Fruit fly (Drosophila melanogaster) whole organism, prepupa: ENCODE data around the gene eater.

Source experiments
- CG10631 ChIP-seq: fragments of 200-800 bp; sonication (Bioruptor generic); optimal IDR thresholded peaks from 2 replicates; lab custom pipeline; 2016; ENCODE audit warnings: missing biosample characterization, missing genetic modification characterization
- CG15336 ChIP-seq: fragments of 200-800 bp; sonication (Bioruptor generic); IDR thresholded peaks from 2 replicates; pipeline ENCODE4 v1.3.6; 2022; ENCODE audit warnings: missing biosample characterization, missing genetic modification characterization
- CG34406 ChIP-seq: fragments of 200-800 bp; sonication (Bioruptor generic); optimal IDR thresholded peaks from 3 replicates; lab custom pipeline; 2016; ENCODE audit warnings: missing biosample characterization, missing genetic modification characterization
- CG6163 ChIP-seq: fragments of 200-800 bp; sonication (Bioruptor generic); IDR thresholded peaks from 3 replicates; pipeline ENCODE4 v1.3.6; 2022; ENCODE audit warnings: missing biosample characterization, missing genetic modification characterization
- CG6276 ChIP-seq: fragments of 200-800 bp; sonication (Bioruptor generic); optimal IDR thresholded peaks from 2 replicates; lab custom pipeline; 2017; ENCODE audit warnings: missing biosample characterization, mild to moderate bottlenecking, missing genetic modification characterization
- CG6854 ChIP-seq: fragments of 200-800 bp; sonication (Bioruptor generic); optimal IDR thresholded peaks from 2 replicates; lab custom pipeline; 2017; ENCODE audit warnings: missing biosample characterization, mild to moderate bottlenecking, missing genetic modification characterization
- CG9139 ChIP-seq: fragments of 200-800 bp; sonication (Bioruptor generic); optimal IDR thresholded peaks from 3 replicates; lab custom pipeline; 2017; ENCODE audit warnings: missing biosample characterization, mild to moderate bottlenecking, missing genetic modification characterization
- Hr4 ChIP-seq: fragments of 200-800 bp; sonication (Bioruptor generic); optimal IDR thresholded peaks from 3 replicates; lab custom pipeline; 2016; ENCODE audit warnings: missing biosample characterization, missing genetic modification characterization
- Smox ChIP-seq: fragments of 200-800 bp; sonication (Bioruptor generic); optimal IDR thresholded peaks from 3 replicates; lab custom pipeline; 2016; ENCODE audit warnings: missing biosample characterization, missing genetic modification characterization
- dac ChIP-seq: fragments of 200-800 bp; sonication (Bioruptor generic); optimal IDR thresholded peaks from 2 replicates; lab custom pipeline; 2017; ENCODE audit warnings: missing biosample characterization, mild to moderate bottlenecking, missing genetic modification characterization
- lz ChIP-seq: fragments of 200-800 bp; sonication (Bioruptor generic); optimal IDR thresholded peaks from 3 replicates; lab custom pipeline; 2016; ENCODE audit warnings: missing biosample characterization, missing genetic modification characterization
- net ChIP-seq: fragments of 200-800 bp; sonication (Bioruptor generic); optimal IDR thresholded peaks from 3 replicates; lab custom pipeline; 2016; ENCODE audit warnings: missing biosample characterization, missing genetic modification characterization

dm6 chr3R:27124588-27124987 is 25.1 kb upstream of the eater start, which contains the start of gene CG6059:
- TF ChIP-seq Smox (GFP tag; lab: Kevin White, UChicago) (no peak), CG9139 (GFP tag; lab: Kevin White, UChicago) (no peak), CG15336 (no peak), CG6163 (GFP tag; lab: Robert Waterston, UW) (no peak), CG6276 (GFP tag; lab: Kevin White, UChicago) (no peak), CG6854 (GFP tag; lab: Kevin White, UChicago) (no peak), CG34406 (GFP tag; lab: Kevin White, UChicago) (no peak), net (no peak), dac (GFP tag; lab: Kevin White, UChicago) (no peak), Hr4 (GFP tag; lab: Kevin White, UChicago) (no peak), lz (GFP tag; lab: Kevin White, UChicago) (no peak), CG10631 (GFP tag; lab: Kevin White, UChicago) (no peak)
